Worm (Caenorhabditis elegans) whole organism, mixed stage, embryonic: ENCODE results near the gene F54F7.3.

Experiments used
- M03D4.4 ChIP-seq: sonication (generic microtip); optimal IDR thresholded peaks from 2 replicates; lab custom pipeline; 2017; ENCODE audit warnings: mild to moderate bottlenecking, missing genetic modification characterization, missing compliant biosample characterization
- blmp-1 ChIP-seq: fragments of 150-350 bp; optimal IDR thresholded peaks from 2 replicates; lab custom pipeline; 2014; ENCODE audit warnings: missing biosample characterization, missing genetic modification characterization
- ceh-43 ChIP-seq: fragments of 200-800 bp; sonication (Bioruptor generic); optimal IDR thresholded peaks from 2 replicates; lab custom pipeline; 2018; ENCODE audit warnings: mild to moderate bottlenecking, missing genetic modification characterization, moderate library complexity, missing compliant biosample characterization
- ces-1 ChIP-seq: fragments of 150-350 bp; optimal IDR thresholded peaks from 2 replicates; lab custom pipeline; 2014; ENCODE audit warnings: missing biosample characterization, missing genetic modification reagents, missing genetic modification characterization
- cnd-1 ChIP-seq: fragments of 200-800 bp; sonication (Bioruptor generic); optimal IDR thresholded peaks from 2 replicates; lab custom pipeline; 2018; ENCODE audit warnings: mild to moderate bottlenecking, missing genetic modification characterization, missing compliant biosample characterization
- drap-1 ChIP-seq: fragments of 200-800 bp; sonication (Bioruptor generic); optimal IDR thresholded peaks from 3 replicates; lab custom pipeline; 2018; ENCODE audit warnings: mild to moderate bottlenecking, missing genetic modification characterization, missing compliant biosample characterization
- elt-3 ChIP-seq: fragments of 150-350 bp; optimal IDR thresholded peaks from 2 replicates; lab custom pipeline; 2014; ENCODE audit warnings: missing biosample characterization, missing genetic modification characterization
- flh-1 ChIP-seq: fragments of 200-800 bp; sonication (Bioruptor generic); optimal IDR thresholded peaks from 2 replicates; lab custom pipeline; 2018; ENCODE audit warnings: mild to moderate bottlenecking, missing genetic modification characterization, moderate library complexity, missing compliant biosample characterization
- hlh-1 ChIP-seq: fragments of 150-350 bp; optimal IDR thresholded peaks from 2 replicates; lab custom pipeline; 2014; ENCODE audit warnings: missing biosample characterization, missing genetic modification reagents, missing genetic modification characterization
- lin-32 ChIP-seq: fragments of 200-800 bp; sonication (Bioruptor generic); optimal IDR thresholded peaks from 2 replicates; lab custom pipeline; 2018; ENCODE audit warnings: mild to moderate bottlenecking, missing genetic modification characterization, missing compliant biosample characterization
- lsy-2 ChIP-seq: fragments of 150-350 bp; optimal IDR thresholded peaks from 2 replicates; lab custom pipeline; 2014; ENCODE audit warnings: missing biosample characterization, missing genetic modification characterization
- mab-5 ChIP-seq: fragments of 150-350 bp; optimal IDR thresholded peaks from 2 replicates; lab custom pipeline; 2014; ENCODE audit warnings: missing biosample characterization, missing genetic modification characterization
- mep-1 ChIP-seq: fragments of 150-350 bp; optimal IDR thresholded peaks from 2 replicates; lab custom pipeline; 2017; ENCODE audit warnings: missing biosample characterization, missing genetic modification reagents, missing genetic modification characterization, inconsistent platforms
- nhr-12 ChIP-seq: fragments of 150-350 bp; optimal IDR thresholded peaks from 2 replicates; lab custom pipeline; 2014; ENCODE audit warnings: missing biosample characterization, missing genetic modification characterization
- nhr-237 ChIP-seq: fragments of 150-350 bp; optimal IDR thresholded peaks from 2 replicates; lab custom pipeline; 2014; ENCODE audit warnings: missing biosample characterization, missing genetic modification characterization
- sem-2 ChIP-seq: fragments of 200-800 bp; sonication (Bioruptor generic); optimal IDR thresholded peaks from 2 replicates; lab custom pipeline; 2018; ENCODE audit warnings: mild to moderate bottlenecking, missing genetic modification characterization, missing compliant biosample characterization
- snpc-4 ChIP-seq: fragments of 150-350 bp; optimal IDR thresholded peaks from 2 replicates; lab custom pipeline; 2014; ENCODE audit warnings: missing biosample characterization, missing genetic modification characterization
- sptf-1 ChIP-seq: sonication (generic microtip); optimal IDR thresholded peaks from 2 replicates; lab custom pipeline; 2017; ENCODE audit warnings: mild to moderate bottlenecking, missing genetic modification characterization, moderate library complexity, missing compliant biosample characterization
- tbx-8 ChIP-seq: fragments of 200-800 bp; sonication (Bioruptor generic); optimal IDR thresholded peaks from 2 replicates; lab custom pipeline; 2018; ENCODE audit warnings: mild to moderate bottlenecking, missing genetic modification characterization, moderate library complexity, missing compliant biosample characterization
- unc-39 ChIP-seq: fragments of 150-350 bp; optimal IDR thresholded peaks from 2 replicates; lab custom pipeline; 2014; ENCODE audit warnings: missing biosample characterization, missing genetic modification characterization
- unc-62 ChIP-seq: fragments of 150-350 bp; optimal IDR thresholded peaks from 2 replicates; lab custom pipeline; 2014; ENCODE audit warnings: missing biosample characterization, missing genetic modification reagents, missing genetic modification characterization
- zip-8 ChIP-seq: fragments of 150-350 bp; optimal IDR thresholded peaks from 2 replicates; lab custom pipeline; 2014; ENCODE audit warnings: missing biosample characterization, missing genetic modification characterization

Gene F54F7.3

ce11 chrX:11806175-11806853 is 43.7 kb downstream of the F54F7.3 start:
- TF ChIP-seq zip-8 (tag; lab: Kevin White, UChicago) (no peak), blmp-1 (tag; lab: Kevin White, UChicago) (no peak), tbx-8 (GFP tag; lab: Kevin White, UChicago) (no peak), sptf-1 (tag; lab: Kevin White, UChicago) (no peak), lin-32 (GFP tag; lab: Kevin White, UChicago) (no peak), unc-39 (tag; lab: Kevin White, UChicago) (no peak)
- TF ChIP-seq, all 35 proteins: peak for 0

- TF ChIP-seq M03D4.4 (tag; lab: Kevin White, UChicago) (no peak), sptf-1 (tag; lab: Kevin White, UChicago) (no peak), lin-32 (GFP tag; lab: Kevin White, UChicago) (no peak), hlh-1 (tag; lab: Kevin White, UChicago) (no peak), nhr-237 (no peak), cnd-1 (no peak), snpc-4 (tag; lab: Kevin White, UChicago) (no peak), sem-2 (GFP tag; lab: Kevin White, UChicago) (no peak), ceh-43 (GFP tag; lab: Kevin White, UChicago) (no peak), elt-3 (tag; lab: Kevin White, UChicago) (no peak), lsy-2 (tag; lab: Kevin White, UChicago) (no peak), flh-1 (no peak), blmp-1 (tag; lab: Kevin White, UChicago) (no peak), drap-1 (GFP tag; lab: Kevin White, UChicago) (no peak), ces-1 (GFP tag; lab: Kevin White, UChicago) (no peak), mab-5 (no peak), unc-62 (no peak), nhr-12 (tag; lab: Kevin White, UChicago) (no peak), mep-1 (tag; lab: Kevin White, UChicago) (no peak)
- TF ChIP-seq, all 35 proteins: peak for 0
Measured at ce11 chrX:11804057-11804456, 45.9 kb downstream of the F54F7.3 start, which contains the start of gene C34E11.4. C34E11.4 (plus strand) TSS chrX:11804210.
